Worm (Caenorhabditis elegans): Measurements from ENCODE around the gene C27D6.12.

Gene C27D6.12

ce11 chrII:5157525-5157924 is 20.3 kb downstream of the C27D6.12 start, which contains the start of gene srb-13:
Gene srb-13 (minus strand): TSS chrII:5157625.
- TF ChIP-seq ama-1 (optimal IDR thresholded peaks at IDR 0.05): no peak
- no peak for TF ChIP-seq hlh-30 (tag; optimal IDR thresholded peaks at IDR 0.05; ENCODE audit: insufficient read depth)
- TF ChIP-seq lim-6 (tag; optimal IDR thresholded peaks at IDR 0.05): no peak
- TF ChIP-seq rnt-1 (tag; optimal IDR thresholded peaks at IDR 0.05): no peak
- no peak for TF ChIP-seq pag-3 (tag; optimal IDR thresholded peaks at IDR 0.05; ENCODE audit: borderline replicate concordance)
- TF ChIP-seq Y22D7AL.16 (tag; optimal IDR thresholded peaks at IDR 0.05): no peak
- no peak for TF ChIP-seq T23F11.4 (GFP tag; optimal IDR thresholded peaks at IDR 0.05)
- TF ChIP-seq nfya-1 (tag; optimal IDR thresholded peaks at IDR 0.05): no peak
- no peak for TF ChIP-seq unc-55 (GFP tag; optimal IDR thresholded peaks at IDR 0.05)
- no peak for TF ChIP-seq C38D4.7 (GFP tag; optimal IDR thresholded peaks at IDR 0.05)
- TF ChIP-seq tbx-7 (tag; optimal IDR thresholded peaks at IDR 0.05): no peak
- TF ChIP-seq ceh-18 (tag; optimal IDR thresholded peaks at IDR 0.05): no peak

- TF ChIP-seq unc-3 (GFP tag; conservative IDR thresholded peaks at IDR 0.05) (no peak), unc-3 (tag; optimal IDR thresholded peaks at IDR 0.05) (no peak), syd-9 (tag; optimal IDR thresholded peaks at IDR 0.05) (no peak), elt-2 (tag; optimal IDR thresholded peaks at IDR 0.05) (no peak), C38D4.7 (GFP tag; optimal IDR thresholded peaks at IDR 0.05) (no peak), che-1 (tag; optimal IDR thresholded peaks at IDR 0.05) (no peak), ceh-31 (tag; optimal IDR thresholded peaks at IDR 0.05) (no peak), nhr-232 (tag; optimal IDR thresholded peaks at IDR 0.05) (no peak), Y22D7AL.16 (tag; optimal IDR thresholded peaks at IDR 0.05) (no peak), ceh-22 (tag; optimal IDR thresholded peaks at IDR 0.05) (no peak), ceh-34 (tag; optimal IDR thresholded peaks at IDR 0.05) (no peak), pha-2 (tag; optimal IDR thresholded peaks at IDR 0.05) (no peak), madf-2 (tag; optimal IDR thresholded peaks at IDR 0.05) (no peak), pqm-1 (tag; optimal IDR thresholded peaks at IDR 0.05) (no peak), ceh-14 (tag; optimal IDR thresholded peaks at IDR 0.05) (no peak), unc-55 (GFP tag; optimal IDR thresholded peaks at IDR 0.05) (no peak), C08G9.2 (tag; optimal IDR thresholded peaks at IDR 0.05) (no peak), ceh-6 (GFP tag; optimal IDR thresholded peaks at IDR 0.05) (no peak), pha-4 (tag; optimal IDR thresholded peaks at IDR 0.05) (no peak)
Measured at ce11 chrII:5156983-5157382, 20.8 kb downstream of the C27D6.12 start, which contains the start of gene msp-45. Gene msp-45 (minus strand): TSS chrII:5157083.

ce11 chrII:5154540-5154939 is 23.3 kb downstream of the C27D6.12 start, which contains the start of gene srb-12:
Gene srb-12 (minus strand): TSS chrII:5154640.
- no peak for TF ChIP-seq odd-2 (tag; optimal IDR thresholded peaks at IDR 0.05)
- no peak for TF ChIP-seq madf-2 (tag; optimal IDR thresholded peaks at IDR 0.05)
- no peak for TF ChIP-seq ets-4 (tag; optimal IDR thresholded peaks at IDR 0.05)
- TF ChIP-seq ttx-3 (tag; optimal IDR thresholded peaks at IDR 0.05): no peak
- TF ChIP-seq ceh-18 (tag; optimal IDR thresholded peaks at IDR 0.05): no peak
- no peak for TF ChIP-seq ceh-6 (GFP tag; optimal IDR thresholded peaks at IDR 0.05)
- TF ChIP-seq hlh-6 (tag; optimal IDR thresholded peaks at IDR 0.05): no peak
- no peak for TF ChIP-seq fax-1 (tag; optimal IDR thresholded peaks at IDR 0.05)
- no peak for TF ChIP-seq pha-4 (tag; optimal IDR thresholded peaks at IDR 0.05)

- TF ChIP-seq sox-4 (tag; optimal IDR thresholded peaks at IDR 0.05): no peak
- TF ChIP-seq unc-42 (tag; optimal IDR thresholded peaks at IDR 0.05): no peak
- no peak for TF ChIP-seq K02D7.2 (tag; optimal IDR thresholded peaks at IDR 0.05)
- TF ChIP-seq ceh-31 (tag; optimal IDR thresholded peaks at IDR 0.05): no peak
- TF ChIP-seq ceh-6 (GFP tag; optimal IDR thresholded peaks at IDR 0.05): no peak
- TF ChIP-seq hlh-15 (tag; optimal IDR thresholded peaks at IDR 0.05): no peak
- no peak for TF ChIP-seq nfya-1 (tag; optimal IDR thresholded peaks at IDR 0.05)
- no peak for TF ChIP-seq unc-86 (tag; optimal IDR thresholded peaks at IDR 0.05)
- no peak for TF ChIP-seq K09A11.1 (tag; optimal IDR thresholded peaks at IDR 0.05; ENCODE audit: insufficient read depth)
- TF ChIP-seq ztf-16 (tag; optimal IDR thresholded peaks at IDR 0.05): no peak
- no peak for TF ChIP-seq ceh-14 (tag; optimal IDR thresholded peaks at IDR 0.05)
- TF ChIP-seq ceh-48 (tag; optimal IDR thresholded peaks at IDR 0.05): no peak
- no peak for TF ChIP-seq gmeb-2 (tag; optimal IDR thresholded peaks at IDR 0.05)
- no peak for TF ChIP-seq ceh-45 (GFP tag; IDR thresholded peaks at IDR 0.05)
- TF ChIP-seq C38D4.7 (GFP tag; optimal IDR thresholded peaks at IDR 0.05): no peak
- TF ChIP-seq ama-1 (optimal IDR thresholded peaks at IDR 0.05): no peak
- no peak for TF ChIP-seq pha-4 (tag; optimal IDR thresholded peaks at IDR 0.05)
- TF ChIP-seq ceh-30 (tag; optimal IDR thresholded peaks at IDR 0.05): no peak
- no peak for TF ChIP-seq nhr-11 (tag; optimal IDR thresholded peaks at IDR 0.05)
Measured at ce11 chrII:5150829-5151228, 27.0 kb downstream of the C27D6.12 start, which contains the start of gene srb-16. Gene srb-16 (minus strand): TSS chrII:5150929.

All from whole organism, late embryonic.